Fruit fly (Drosophila melanogaster) whole organism, embryonic: ENCODE results near the gene CG7065.
A peak's percentile ranks its signal among the peaks of the same experiment; 100 is the strongest.

Experiments
- Ada2b ChIP-seq: fragments of 200-800 bp; sonication (Bioruptor generic); IDR thresholded peaks from 2 replicates; pipeline ENCODE4 v1.3.6; 2022; ENCODE audit warnings: missing biosample characterization, missing genetic modification characterization
- Antp ChIP-seq: fragments of 200-800 bp; sonication (Bioruptor generic); optimal IDR thresholded peaks from 3 replicates; lab custom pipeline; 2016; ENCODE audit warnings: missing biosample characterization, missing genetic modification characterization
- Atf6 ChIP-seq: fragments of 200-800 bp; sonication (Bioruptor generic); IDR thresholded peaks from 2 replicates; pipeline ENCODE4 v1.3.6; 2022; ENCODE audit warnings: missing biosample characterization, missing genetic modification characterization
- Blimp-1 ChIP-seq: fragments of 200-800 bp; sonication (Bioruptor generic); optimal IDR thresholded peaks from 3 replicates; lab custom pipeline; 2018; ENCODE audit warnings: missing biosample characterization, missing genetic modification characterization, mild to moderate bottlenecking, moderate library complexity, missing genetic modification reagents
- CG11695 ChIP-seq: fragments of 200-800 bp; sonication (Bioruptor generic); IDR thresholded peaks from 3 replicates; pipeline ENCODE4 v1.3.6; 2022; ENCODE audit warnings: missing biosample characterization, missing genetic modification characterization
- CG11723 ChIP-seq: fragments of 200-800 bp; sonication (Bioruptor generic); optimal IDR thresholded peaks from 2 replicates; lab custom pipeline; 2017; ENCODE audit warnings: missing biosample characterization, mild to moderate bottlenecking, missing genetic modification characterization
- CG12391 ChIP-seq: fragments of 200-800 bp; sonication (Bioruptor generic); optimal IDR thresholded peaks from 3 replicates; lab custom pipeline; 2018; ENCODE audit warnings: missing biosample characterization, mild to moderate bottlenecking, missing genetic modification characterization, moderate library complexity
- CG14014 ChIP-seq: fragments of 200-800 bp; sonication (Bioruptor generic); IDR thresholded peaks from 2 replicates; pipeline ENCODE4 v1.3.6; 2022; ENCODE audit warnings: missing biosample characterization, missing genetic modification characterization
- CG15269 ChIP-seq: fragments of 200-800 bp; sonication (Bioruptor generic); optimal IDR thresholded peaks from 2 replicates; lab custom pipeline; 2018; ENCODE audit warnings: missing biosample characterization, mild to moderate bottlenecking, missing genetic modification characterization, moderate library complexity
- CG15514 ChIP-seq: fragments of 200-800 bp; sonication (Bioruptor generic); optimal IDR thresholded peaks from 3 replicates; lab custom pipeline; 2017; ENCODE audit warnings: missing biosample characterization, missing genetic modification characterization, mild to moderate bottlenecking, moderate library complexity, missing genetic modification reagents
- CG15601 ChIP-seq: fragments of 200-800 bp; sonication (Bioruptor generic); optimal IDR thresholded peaks from 3 replicates; lab custom pipeline; 2019; ENCODE audit warnings: missing biosample characterization, mild to moderate bottlenecking, missing genetic modification characterization, moderate library complexity
- CG17359 ChIP-seq: fragments of 200-800 bp; sonication (Bioruptor generic); optimal IDR thresholded peaks from 3 replicates; lab custom pipeline; 2018; ENCODE audit warnings: missing biosample characterization, mild to moderate bottlenecking, missing genetic modification characterization, moderate library complexity
- CG2120 ChIP-seq: fragments of 200-800 bp; sonication (Bioruptor generic); optimal IDR thresholded peaks from 3 replicates; lab custom pipeline; 2016; ENCODE audit warnings: missing biosample characterization, missing genetic modification characterization
- CG3065 ChIP-seq: fragments of 200-800 bp; sonication (Bioruptor generic); optimal IDR thresholded peaks from 2 replicates; lab custom pipeline; 2016; ENCODE audit warnings: missing biosample characterization, missing genetic modification characterization
- CG31365 ChIP-seq: fragments of 200-800 bp; sonication (Bioruptor generic); optimal IDR thresholded peaks from 2 replicates; lab custom pipeline; 2018; ENCODE audit warnings: missing biosample characterization, mild to moderate bottlenecking, missing genetic modification characterization
- CG3281 ChIP-seq: fragments of 200-800 bp; sonication (Bioruptor generic); optimal IDR thresholded peaks from 3 replicates; lab custom pipeline; 2017; ENCODE audit warnings: missing biosample characterization, mild to moderate bottlenecking, missing genetic modification characterization
- CG4404 ChIP-seq: fragments of 200-800 bp; sonication (Bioruptor generic); IDR thresholded peaks from 2 replicates; pipeline ENCODE4 v1.3.6; 2022; ENCODE audit warnings: missing biosample characterization, missing genetic modification characterization
- CG8290 ChIP-seq, 3 experiments: fragments of 200-800 bp; sonication (Bioruptor generic); optimal IDR thresholded peaks; 2 replicates each; lab custom pipeline; 2016 to 2019; ENCODE audit warnings: missing biosample characterization in 3 of 3, missing genetic modification characterization in 3 of 3, mild to moderate bottlenecking in 2 of 3, moderate library complexity in 1 of 3
- CG8388 ChIP-seq: fragments of 200-800 bp; sonication (Bioruptor generic); optimal IDR thresholded peaks from 2 replicates; lab custom pipeline; 2019; ENCODE audit warnings: missing biosample characterization, mild to moderate bottlenecking, missing genetic modification characterization, moderate library complexity
- CG8478 ChIP-seq: fragments of >200 bp; optimal IDR thresholded peaks from 2 replicates; lab custom pipeline; 2018
- CG8924 ChIP-seq: fragments of 200-800 bp; optimal IDR thresholded peaks from 3 replicates; lab custom pipeline; 2019; ENCODE audit warnings: missing biosample characterization, mild to moderate bottlenecking, missing genetic modification characterization, moderate library complexity
- CG9727 ChIP-seq: fragments of 200-800 bp; sonication (Bioruptor generic); optimal IDR thresholded peaks from 3 replicates; lab custom pipeline; 2017; ENCODE audit warnings: missing biosample characterization, mild to moderate bottlenecking, missing genetic modification characterization
- CrebB ChIP-seq: fragments of 200-800 bp; sonication (Bioruptor generic); optimal IDR thresholded peaks from 3 replicates; lab custom pipeline; 2018; ENCODE audit warnings: missing biosample characterization, mild to moderate bottlenecking, missing genetic modification characterization
- ERR ChIP-seq: fragments of 200-800 bp; sonication (Bioruptor generic); optimal IDR thresholded peaks from 2 replicates; lab custom pipeline; 2016; ENCODE audit warnings: missing biosample characterization, missing genetic modification characterization
- Gug ChIP-seq: fragments of 200-800 bp; sonication (Bioruptor generic); IDR thresholded peaks from 4 replicates; pipeline ENCODE4 v1.3.6; 2022; ENCODE audit warnings: missing biosample characterization, missing genetic modification characterization
- HLH54F ChIP-seq: fragments of 200-800 bp; sonication (Bioruptor generic); optimal IDR thresholded peaks from 3 replicates; lab custom pipeline; 2016; ENCODE audit warnings: missing biosample characterization, missing genetic modification characterization
- Hr3 ChIP-seq: fragments of 200-800 bp; sonication (Bioruptor generic); optimal IDR thresholded peaks from 3 replicates; lab custom pipeline; 2016; ENCODE audit warnings: missing biosample characterization, missing genetic modification characterization
- Hsf ChIP-seq: fragments of 200-800 bp; sonication (Bioruptor generic); optimal IDR thresholded peaks from 3 replicates; lab custom pipeline; 2016; ENCODE audit warnings: missing biosample characterization, missing genetic modification characterization
- NK7.1 ChIP-seq: fragments of 200-800 bp; sonication (Bioruptor generic); optimal IDR thresholded peaks from 3 replicates; lab custom pipeline; 2016; ENCODE audit warnings: missing biosample characterization, missing genetic modification characterization
- NfI ChIP-seq: fragments of 200-800 bp; sonication (Bioruptor generic); optimal IDR thresholded peaks from 3 replicates; lab custom pipeline; 2018; ENCODE audit warnings: missing biosample characterization, mild to moderate bottlenecking, missing genetic modification characterization, moderate library complexity
- Oli ChIP-seq: fragments of 200-800 bp; sonication (Bioruptor generic); optimal IDR thresholded peaks from 2 replicates; lab custom pipeline; 2018; ENCODE audit warnings: missing biosample characterization, mild to moderate bottlenecking, missing genetic modification characterization, moderate library complexity
- Sox100B ChIP-seq: fragments of 200-800 bp; sonication (Bioruptor generic); optimal IDR thresholded peaks from 3 replicates; lab custom pipeline; 2018; ENCODE audit warnings: missing biosample characterization, mild to moderate bottlenecking, missing genetic modification characterization
- Xbp1 ChIP-seq: fragments of 200-800 bp; sonication (Bioruptor generic); optimal IDR thresholded peaks from 3 replicates; lab custom pipeline; 2016; ENCODE audit warnings: missing biosample characterization, mild to moderate bottlenecking, missing genetic modification characterization
- Xrp1 ChIP-seq: fragments of 200-800 bp; sonication (Bioruptor generic); IDR thresholded peaks from 2 replicates; pipeline ENCODE4 v1.3.6; 2022; ENCODE audit warnings: missing biosample characterization, missing genetic modification characterization
- al ChIP-seq: fragments of 200-800 bp; sonication (Bioruptor generic); IDR thresholded peaks from 2 replicates; pipeline ENCODE4 v1.3.6; 2022; ENCODE audit warnings: missing biosample characterization, missing genetic modification characterization
- bsh ChIP-seq, 2 experiments: fragments of 200-800 bp; sonication (Bioruptor generic); optimal IDR thresholded peaks; 2 replicates each; lab custom pipeline; 2017 to 2018; ENCODE audit warnings: mild to moderate bottlenecking in 2 of 2, missing biosample characterization in 2 of 2, missing genetic modification characterization in 2 of 2, moderate library complexity in 1 of 2
- chif ChIP-seq, 2 experiments: fragments of 200-800 bp; sonication (Bioruptor generic); optimal IDR thresholded peaks; 3 replicates each; lab custom pipeline; 2016; ENCODE audit warnings: missing biosample characterization in 2 of 2, missing genetic modification characterization in 2 of 2
- dmrt99B ChIP-seq: fragments of 200-800 bp; sonication (Bioruptor generic); optimal IDR thresholded peaks from 2 replicates; lab custom pipeline; 2018; ENCODE audit warnings: missing biosample characterization, mild to moderate bottlenecking, missing genetic modification characterization, moderate library complexity
- fd3F ChIP-seq: fragments of 200-800 bp; sonication (Bioruptor generic); optimal IDR thresholded peaks from 2 replicates; lab custom pipeline; 2018; ENCODE audit warnings: missing biosample characterization, mild to moderate bottlenecking, missing genetic modification characterization, moderate library complexity
- ham ChIP-seq: fragments of 200-800 bp; sonication (Bioruptor generic); IDR thresholded peaks from 2 replicates; pipeline ENCODE4 v1.3.6; 2022; ENCODE audit warnings: missing biosample characterization, missing genetic modification characterization
- inv ChIP-seq: fragments of 200-800 bp; sonication (Bioruptor generic); IDR thresholded peaks from 2 replicates; pipeline ENCODE4 v1.3.6; 2022; ENCODE audit warnings: missing biosample characterization, missing genetic modification characterization; ENCODE audit not compliant: partially characterized antibody
- mirr ChIP-seq: fragments of 200-800 bp; sonication (Bioruptor generic); optimal IDR thresholded peaks from 3 replicates; lab custom pipeline; 2018; ENCODE audit warnings: missing biosample characterization, mild to moderate bottlenecking, missing genetic modification characterization
- nom ChIP-seq: fragments of 200-800 bp; sonication (Bioruptor generic); optimal IDR thresholded peaks from 2 replicates; lab custom pipeline; 2017; ENCODE audit warnings: missing biosample characterization, missing genetic modification characterization, mild to moderate bottlenecking, moderate library complexity, missing genetic modification reagents
- pho ChIP-seq: fragments of 200-800 bp; sonication (Bioruptor generic); optimal IDR thresholded peaks from 2 replicates; lab custom pipeline; 2016; ENCODE audit warnings: missing biosample characterization, missing genetic modification characterization
- pzg ChIP-seq: fragments of 200-800 bp; sonication (Bioruptor generic); optimal IDR thresholded peaks from 3 replicates; lab custom pipeline; 2018; ENCODE audit warnings: missing biosample characterization, mild to moderate bottlenecking, missing genetic modification characterization, moderate library complexity
- ro ChIP-seq: fragments of 200-800 bp; sonication (Bioruptor generic); IDR thresholded peaks from 2 replicates; pipeline ENCODE4 v1.3.6; 2022; ENCODE audit warnings: missing biosample characterization, missing genetic modification characterization
- sna ChIP-seq: fragments of 200-800 bp; sonication (Bioruptor generic); IDR thresholded peaks from 2 replicates; pipeline ENCODE4 v1.3.6; 2022; ENCODE audit warnings: missing biosample characterization, missing genetic modification characterization; ENCODE audit not compliant: partially characterized antibody
- sug ChIP-seq: fragments of 200-800 bp; optimal IDR thresholded peaks from 2 replicates; lab custom pipeline; 2019; ENCODE audit warnings: missing biosample characterization, mild to moderate bottlenecking, missing genetic modification characterization, moderate library complexity
- tll ChIP-seq, 2 experiments: fragments of 200-800 bp in 1 of 2; fragments of >200 bp in 1 of 2; sonication (Bioruptor generic) in 1 of 2; optimal IDR thresholded peaks; 2 replicates each; lab custom pipeline; 2017 to 2019; ENCODE audit warnings: missing biosample characterization in 2 of 2, missing genetic modification characterization in 2 of 2, mild to moderate bottlenecking in 1 of 2, moderate library complexity in 1 of 2

The CG7065 gene

DNA sequence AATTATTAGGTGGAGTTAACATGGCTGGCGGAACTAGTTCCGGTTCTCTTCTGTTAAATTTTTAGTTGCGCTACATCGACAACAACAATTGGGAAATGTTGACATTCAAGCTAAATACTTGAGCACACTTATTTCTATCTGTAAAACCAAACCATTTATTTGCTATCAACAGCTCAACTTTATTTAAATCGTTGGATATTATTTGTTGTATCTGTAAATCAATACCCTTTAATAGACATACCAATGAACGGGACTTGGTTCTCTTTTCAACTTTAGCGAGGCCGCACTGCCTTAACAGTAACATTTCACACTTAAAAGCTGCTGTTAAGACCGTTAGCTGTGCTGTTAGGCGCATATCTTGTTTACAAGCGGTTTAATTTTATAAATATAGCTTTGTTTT, 51.3 kb downstream of the CG7065 start, which contains the start of gene CG12106:
TSS of gene CG12106 (plus strand) at position 295 of the 400 bp plus-strand sequence.
- TF ChIP-seq nom (GFP tag; lab: Kevin White, UChicago) (peak; percentile 13), HLH54F (GFP tag; lab: Kevin White, UChicago) (peak; percentile 36), CG8388 (GFP tag; lab: Kevin White, UChicago) (peak; percentile 18), CG4404 (peak; percentile 31; the same call in 1 of the 2 replicates), Ada2b (0 out of 2 replicates have a peak, but pooled peaks have one; percentile 30), Hr3 (GFP tag; lab: Kevin White, UChicago) (peak; percentile 4), CG31365 (tag; lab: Kevin White, UChicago) (no peak), CG15601 (tag; lab: Kevin White, UChicago) (peak; percentile 13), ham (GFP tag; lab: Robert Waterston, UW) (no peak), Sox100B (GFP tag; lab: Kevin White, UChicago) (peak; percentile 8), pzg (GFP tag; lab: Kevin White, UChicago) (peak; percentile 30), inv (GFP tag; lab: Robert Waterston, UW) (no peak), CG3065 (GFP tag; lab: Kevin White, UChicago) (no peak), CrebB (tag; lab: Kevin White, UChicago) (no peak), CG15514 (peak; percentile 98), Atf6 (GFP tag; lab: Robert Waterston, UW) (0 out of 2 replicates have a peak, but pooled peaks have one; percentile 29), CG8478 (lab: Kevin White, UChicago) (no peak), NK7.1 (GFP tag; lab: Kevin White, UChicago) (no peak), CG3281 (GFP tag; lab: Kevin White, UChicago) (peak; percentile 39), CG8290 (GFP tag; optimal IDR thresholded peaks at IDR 0.05; lab: Kevin White, UChicago) (no peak), CG8290 (tag; optimal IDR thresholded peaks at IDR 0.05; lab: Kevin White, UChicago) (peak in 1 of 2 experiments; percentile 72), ro (GFP tag; lab: Robert Waterston, UW) (no peak), CG11695 (GFP tag; lab: Robert Waterston, UW) (peak; percentile 45; the same call in 1 of the 3 replicates), pho (no peak), fd3F (peak; percentile 22), ERR (no peak), CG15269 (tag; lab: Kevin White, UChicago) (peak; percentile 65), Hsf (peak; percentile 14), Gug (GFP tag; lab: Robert Waterston, UW) (peak; percentile 35; the same call in 1 of the 4 replicates), mirr (GFP tag; lab: Kevin White, UChicago) (peak; percentile 34), Xrp1 (GFP tag; lab: Robert Waterston, UW) (peak; percentile 41; the same call in 1 of the 2 replicates), CG9727 (GFP tag; lab: Kevin White, UChicago) (peak; percentile 3), chif (GFP tag; optimal IDR thresholded peaks at IDR 0.05; lab: Kevin White, UChicago) (peak in 1 of 2 experiments; percentile 14), NfI (peak; percentile 63), CG8924 (peak; percentile 18), CG11723 (no peak), bsh (GFP tag; optimal IDR thresholded peaks at IDR 0.05; lab: Kevin White, UChicago) (peak in 1 of 2 experiments; percentile 46), CG2120 (GFP tag; lab: Kevin White, UChicago) (peak; percentile 74), Blimp-1 (no peak), Xbp1 (GFP tag; lab: Kevin White, UChicago) (peak; percentile 49), CG14014 (GFP tag; lab: Robert Waterston, UW) (0 out of 2 replicates have a peak, but pooled peaks have one; percentile 36), Oli (tag; lab: Kevin White, UChicago) (peak; percentile 25), sna (GFP tag; lab: Robert Waterston, UW) (no peak), sug (tag; lab: Kevin White, UChicago) (peak; percentile 56), CG12391 (tag; lab: Kevin White, UChicago) (peak; percentile 47), Antp (GFP tag; lab: Kevin White, UChicago) (no peak), al (peak; percentile 7; the same call in 1 of the 2 replicates), tll (GFP tag; optimal IDR thresholded peaks at IDR 0.05; lab: Kevin White, UChicago) (no peak), dmrt99B (tag; lab: Kevin White, UChicago) (peak; percentile 40), CG17359 (tag; lab: Kevin White, UChicago) (peak; percentile 27)
